Fruit fly (Drosophila melanogaster): ENCODE measurements around the gene js.

The js gene

dm6 chr3R:16355393-16355943, 12.6 kb downstream of the js start (continued):
- peak; percentile 93 for TF ChIP-seq sr (GFP tag; IDR thresholded peaks at IDR 0.05)
- TF ChIP-seq CG12155 (GFP tag; optimal IDR thresholded peaks at IDR 0.05), result peak; percentile 18
- TF ChIP-seq CG8359 (GFP tag; optimal IDR thresholded peaks at IDR 0.05; ENCODE audit: borderline replicate concordance), result no peak
- no peak for TF ChIP-seq CG17912 (GFP tag; optimal IDR thresholded peaks at IDR 0.05)
- no peak for TF ChIP-seq CG18011 (GFP tag; optimal IDR thresholded peaks at IDR 0.05)
- no peak for TF ChIP-seq Dip2 (GFP tag; IDR thresholded peaks at IDR 0.05)
- TF ChIP-seq yki (optimal IDR thresholded peaks at IDR 0.05), result no peak
- TF ChIP-seq ken (GFP tag; IDR thresholded peaks at IDR 0.05), result peak; percentile 40; the same call in 1 of the 3 replicates
- TF ChIP-seq prd (optimal IDR thresholded peaks at IDR 0.05), result no peak
- TF ChIP-seq prd (GFP tag; IDR thresholded peaks at IDR 0.05), result no peak
- TF ChIP-seq gcm2 (GFP tag; optimal IDR thresholded peaks at IDR 0.05), result no peak
- no peak for TF ChIP-seq CG17361 (GFP tag; IDR thresholded peaks at IDR 0.05)
- TF ChIP-seq lab (GFP tag; optimal IDR thresholded peaks at IDR 0.05), result peak; percentile 73
- no peak for TF ChIP-seq fd102C (GFP tag; optimal IDR thresholded peaks at IDR 0.05)
- TF ChIP-seq unpg (GFP tag; optimal IDR thresholded peaks at IDR 0.05), result peak; percentile 6
- TF ChIP-seq CG7839 (tag; optimal IDR thresholded peaks at IDR 0.05), result peak; percentile 52
- no peak for TF ChIP-seq chn (GFP tag; optimal IDR thresholded peaks at IDR 0.05)
- peak; percentile 48; the same call in 1 of the 2 replicates for TF ChIP-seq al (GFP tag; IDR thresholded peaks at IDR 0.05)
- peak; percentile 2 for TF ChIP-seq exex (tag; optimal IDR thresholded peaks at IDR 0.05)
- no peak for TF ChIP-seq fru (optimal IDR thresholded peaks at IDR 0.05)
- no peak for TF ChIP-seq Bgb (GFP tag; IDR thresholded peaks at IDR 0.05; ENCODE audit: partially characterized antibody)
- TF ChIP-seq CrebB (tag; optimal IDR thresholded peaks at IDR 0.05), result no peak
- peak; percentile 64 for TF ChIP-seq CG7786 (GFP tag; optimal IDR thresholded peaks at IDR 0.05)
- no peak for TF ChIP-seq Atf3 (GFP tag; optimal IDR thresholded peaks at IDR 0.05)
- TF ChIP-seq nom (GFP tag; optimal IDR thresholded peaks at IDR 0.05), result no peak
- no peak for TF ChIP-seq inv (GFP tag; IDR thresholded peaks at IDR 0.05; ENCODE audit: partially characterized antibody)
- TF ChIP-seq Med (GFP tag), result peak; percentile 96
- TF ChIP-seq az2 (GFP tag; optimal IDR thresholded peaks at IDR 0.05), result no peak
- no peak for TF ChIP-seq danr (GFP tag; IDR thresholded peaks at IDR 0.05)
- TF ChIP-seq Side (GFP tag; optimal IDR thresholded peaks at IDR 0.05), result peak; percentile 10
- TF ChIP-seq sc (optimal IDR thresholded peaks at IDR 0.05), result no peak
- TF ChIP-seq sc (GFP tag; optimal IDR thresholded peaks at IDR 0.05), result no peak
- TF ChIP-seq tx (GFP tag; optimal IDR thresholded peaks at IDR 0.05), result peak; percentile 36
- TF ChIP-seq sna (GFP tag; IDR thresholded peaks at IDR 0.05; ENCODE audit: partially characterized antibody), result no peak
- TF ChIP-seq CG11085 (GFP tag; IDR thresholded peaks at IDR 0.05), result peak; percentile 59; the same call in 1 of the 2 replicates
- no peak for TF ChIP-seq CG6813 (GFP tag; optimal IDR thresholded peaks at IDR 0.05)
- TF ChIP-seq wdn (GFP tag; IDR thresholded peaks at IDR 0.05), result peak; percentile 61
- 0 out of 2 replicates have a peak, but pooled peaks have one; percentile 45 for TF ChIP-seq CG11696 (GFP tag; IDR thresholded peaks at IDR 0.05)
- TF ChIP-seq Spps (tag; optimal IDR thresholded peaks at IDR 0.05), result no peak
- TF ChIP-seq Kr (GFP tag; optimal IDR thresholded peaks at IDR 0.05), result no peak
- TF ChIP-seq CG15601 (tag; optimal IDR thresholded peaks at IDR 0.05), result no peak
- TF ChIP-seq CG18599 (GFP tag; optimal IDR thresholded peaks at IDR 0.05), result peak; percentile 79
- TF ChIP-seq oc (tag; optimal IDR thresholded peaks at IDR 0.05), result no peak
- no peak for TF ChIP-seq luna (GFP tag; optimal IDR thresholded peaks at IDR 0.05)
- TF ChIP-seq CG4707 (GFP tag; optimal IDR thresholded peaks at IDR 0.05), result no peak
- TF ChIP-seq E2f2 (GFP tag; IDR thresholded peaks at IDR 0.05), result no peak
- TF ChIP-seq CG1603 (tag; optimal IDR thresholded peaks at IDR 0.05), result no peak
- TF ChIP-seq bsh (GFP tag; optimal IDR thresholded peaks at IDR 0.05), result no peak
- TF ChIP-seq pnt (GFP tag; optimal IDR thresholded peaks at IDR 0.05), result no peak
- no peak for TF ChIP-seq CG2712 (tag; optimal IDR thresholded peaks at IDR 0.05)
- no peak for TF ChIP-seq dmrt99B (tag; optimal IDR thresholded peaks at IDR 0.05)
